Worm (Caenorhabditis elegans) whole organism, midembryonic: ENCODE measurements around the gene Y48B6A.13.

Experiments used
- flt-1 ChIP-seq: fragments of 200-800 bp; sonication (Bioruptor generic); IDR thresholded peaks from 2 replicates; pipeline ENCODE4 v1.3.6; 2022; ENCODE audit warnings: missing genetic modification characterization, missing compliant biosample characterization
- klf-2 ChIP-seq: fragments of 200-800 bp; sonication (Bioruptor generic); conservative IDR thresholded peaks from 2 replicates; pipeline ENCODE4 v1.3.6; 2022; ENCODE audit warnings: missing genetic modification reagents, missing genetic modification characterization, missing compliant biosample characterization

ce11 chrII:14247227-14247626 lies 21.2 kb upstream of the Y48B6A.13 start:
- no peak for TF ChIP-seq flt-1
- TF ChIP-seq klf-2 = no peak
